Fruit fly (Drosophila melanogaster) whole organism, embryonic: ENCODE results near the gene CG12945.

Source experiments
- Adf1 ChIP-seq: fragments of 200-800 bp; sonication (Bioruptor generic); IDR thresholded peaks from 2 replicates; pipeline ENCODE4 v1.3.6; 2022; ENCODE audit warnings: missing biosample characterization, missing genetic modification characterization
- Atf6 ChIP-seq: fragments of 200-800 bp; sonication (Bioruptor generic); IDR thresholded peaks from 2 replicates; pipeline ENCODE4 v1.3.6; 2022; ENCODE audit warnings: missing biosample characterization, missing genetic modification characterization
- Blimp-1 ChIP-seq: fragments of 200-800 bp; sonication (Bioruptor generic); optimal IDR thresholded peaks from 3 replicates; lab custom pipeline; 2018; ENCODE audit warnings: missing biosample characterization, missing genetic modification characterization, mild to moderate bottlenecking, moderate library complexity, missing genetic modification reagents
- CG10209 ChIP-seq: fragments of 200-800 bp; sonication (Bioruptor generic); optimal IDR thresholded peaks from 3 replicates; lab custom pipeline; 2017; ENCODE audit warnings: missing biosample characterization, mild to moderate bottlenecking, missing genetic modification characterization, missing genetic modification reagents
- CG10959 ChIP-seq: fragments of 200-800 bp; sonication (Bioruptor generic); IDR thresholded peaks from 2 replicates; pipeline ENCODE4 v1.3.6; 2022; ENCODE audit warnings: missing biosample characterization, missing genetic modification characterization
- CG11093 ChIP-seq: fragments of 200-800 bp; sonication (Bioruptor generic); IDR thresholded peaks from 3 replicates; pipeline ENCODE4 v1.3.6; 2022; ENCODE audit warnings: missing biosample characterization, missing genetic modification characterization
- CG11695 ChIP-seq: fragments of 200-800 bp; sonication (Bioruptor generic); IDR thresholded peaks from 3 replicates; pipeline ENCODE4 v1.3.6; 2022; ENCODE audit warnings: missing biosample characterization, missing genetic modification characterization
- CG12299 ChIP-seq: fragments of 200-800 bp; sonication (Bioruptor generic); optimal IDR thresholded peaks from 2 replicates; lab custom pipeline; 2018; ENCODE audit warnings: missing biosample characterization, mild to moderate bottlenecking, missing genetic modification characterization
- CG13123 ChIP-seq: fragments of 200-800 bp; sonication (Bioruptor generic); optimal IDR thresholded peaks from 2 replicates; lab custom pipeline; 2016; ENCODE audit warnings: missing biosample characterization, missing genetic modification characterization
- CG14965 ChIP-seq: fragments of 200-800 bp; sonication (Bioruptor generic); optimal IDR thresholded peaks from 2 replicates; lab custom pipeline; 2016; ENCODE audit warnings: missing biosample characterization, missing genetic modification characterization, borderline replicate concordance
- CG15073 ChIP-seq: fragments of 200-800 bp; sonication (Bioruptor generic); optimal IDR thresholded peaks from 2 replicates; lab custom pipeline; 2016; ENCODE audit warnings: missing biosample characterization, missing genetic modification characterization
- CG15696 ChIP-seq: fragments of 200-800 bp; sonication (Bioruptor generic); optimal IDR thresholded peaks from 2 replicates; lab custom pipeline; 2019; ENCODE audit warnings: missing biosample characterization, mild to moderate bottlenecking, missing genetic modification characterization, moderate library complexity
- CG2889 ChIP-seq: fragments of 200-800 bp; sonication (Bioruptor generic); IDR thresholded peaks from 3 replicates; pipeline ENCODE4 v1.3.6; 2022; ENCODE audit warnings: missing biosample characterization, missing genetic modification characterization
- CG33213 ChIP-seq: fragments of 200-800 bp; sonication (Bioruptor generic); optimal IDR thresholded peaks from 3 replicates; lab custom pipeline; 2016; ENCODE audit warnings: missing biosample characterization, missing genetic modification characterization
- CG34422 ChIP-seq: fragments of 200-800 bp; sonication (Bioruptor generic); IDR thresholded peaks from 3 replicates; pipeline ENCODE4 v1.3.6; 2022; ENCODE audit warnings: missing biosample characterization, missing genetic modification characterization
- CG5180 ChIP-seq: fragments of 200-800 bp; sonication (Bioruptor generic); optimal IDR thresholded peaks from 3 replicates; lab custom pipeline; 2017; ENCODE audit warnings: missing biosample characterization, missing genetic modification characterization, mild to moderate bottlenecking, moderate library complexity, missing genetic modification reagents
- CG9215 ChIP-seq: fragments of 200-800 bp; sonication (Bioruptor generic); IDR thresholded peaks from 2 replicates; pipeline ENCODE4 v1.3.6; 2022; ENCODE audit warnings: missing biosample characterization, missing genetic modification characterization
- CG9437 ChIP-seq: fragments of 200-800 bp; sonication (Bioruptor generic); optimal IDR thresholded peaks from 2 replicates; lab custom pipeline; 2018; ENCODE audit warnings: missing biosample characterization, mild to moderate bottlenecking, missing genetic modification characterization
- CkIIα-i1 ChIP-seq: fragments of 200-800 bp; sonication (Bioruptor generic); IDR thresholded peaks from 2 replicates; pipeline ENCODE4 v1.3.6; 2022; ENCODE audit warnings: missing biosample characterization, missing genetic modification characterization
- CoRest ChIP-seq: fragments of 200-800 bp; sonication (Bioruptor generic); optimal IDR thresholded peaks from 3 replicates; lab custom pipeline; 2018; ENCODE audit warnings: missing biosample characterization, mild to moderate bottlenecking, missing genetic modification characterization, moderate library complexity
- Doc3 ChIP-seq: fragments of 200-800 bp; sonication (Bioruptor generic); IDR thresholded peaks from 3 replicates; pipeline ENCODE4 v1.3.6; 2022; ENCODE audit warnings: missing biosample characterization, missing genetic modification characterization; ENCODE audit not compliant: partially characterized antibody
- Dref ChIP-seq: fragments of 200-800 bp; sonication (Bioruptor generic); IDR thresholded peaks from 2 replicates; pipeline ENCODE4 v1.3.6; 2022; ENCODE audit warnings: missing biosample characterization, missing genetic modification characterization
- Lpt ChIP-seq: fragments of >200 bp; optimal IDR thresholded peaks from 2 replicates; lab custom pipeline; 2018; ENCODE audit warnings: missing biosample characterization, missing genetic modification characterization
- Med ChIP-seq: fragments of 200-800 bp; sonication (Bioruptor generic); peaks from one replicate; lab custom pipeline; 2016; ENCODE audit warnings: missing biosample characterization, missing genetic modification characterization, mild to moderate bottlenecking, inconsistent platforms, moderate library complexity
- Neu2 ChIP-seq: fragments of 200-800 bp; sonication (Bioruptor generic); optimal IDR thresholded peaks from 3 replicates; lab custom pipeline; 2016; ENCODE audit warnings: missing biosample characterization, missing genetic modification characterization, borderline replicate concordance
- Pdp1 ChIP-seq, 2 experiments: fragments of 200-800 bp; sonication (Bioruptor generic); optimal IDR thresholded peaks; 3 replicates each; lab custom pipeline; 2016; ENCODE audit warnings: missing biosample characterization in 2 of 2, missing genetic modification characterization in 2 of 2, mild to moderate bottlenecking in 1 of 2, moderate library complexity in 1 of 2
- Ravus ChIP-seq: fragments of 200-800 bp; sonication (Bioruptor generic); IDR thresholded peaks from 2 replicates; pipeline ENCODE4 v1.3.6; 2022; ENCODE audit warnings: missing biosample characterization, missing genetic modification characterization
- cg ChIP-seq: fragments of 200-800 bp; sonication (Bioruptor generic); optimal IDR thresholded peaks from 3 replicates; lab custom pipeline; 2019; ENCODE audit warnings: missing biosample characterization, mild to moderate bottlenecking, missing genetic modification characterization, moderate library complexity
- ci ChIP-seq: fragments of 200-800 bp; sonication (Bioruptor generic); IDR thresholded peaks from 3 replicates; pipeline ENCODE4 v1.3.6; 2022; ENCODE audit warnings: missing biosample characterization, missing genetic modification characterization
- croc ChIP-seq: fragments of 200-800 bp; sonication (Bioruptor generic); conservative IDR thresholded peaks from 3 replicates; pipeline ENCODE4 v1.3.6; 2022; ENCODE audit warnings: missing biosample characterization, missing genetic modification characterization
- dati ChIP-seq: fragments of 200-800 bp; sonication (Bioruptor generic); IDR thresholded peaks from 2 replicates; pipeline ENCODE4 v1.3.6; 2022; ENCODE audit warnings: missing biosample characterization, missing genetic modification characterization
- emc ChIP-seq: fragments of 200-800 bp; sonication (Bioruptor generic); optimal IDR thresholded peaks from 2 replicates; lab custom pipeline; 2016; ENCODE audit warnings: missing biosample characterization, missing genetic modification characterization
- eve ChIP-seq, 2 experiments: fragments of >200 bp; optimal IDR thresholded peaks; 2 replicates each; lab custom pipeline; 2017; ENCODE audit warnings: missing biosample characterization in 2 of 2, missing genetic modification characterization in 2 of 2
- fru ChIP-seq: fragments of >200 bp; optimal IDR thresholded peaks from 2 replicates; lab custom pipeline; 2017
- gce ChIP-seq: fragments of 200-800 bp; sonication (Bioruptor generic); IDR thresholded peaks from 3 replicates; pipeline ENCODE4 v1.3.6; 2022; ENCODE audit warnings: missing biosample characterization, missing genetic modification characterization
- gem ChIP-seq: fragments of 200-800 bp; sonication (Bioruptor generic); optimal IDR thresholded peaks from 2 replicates; lab custom pipeline; 2019; ENCODE audit warnings: missing biosample characterization, mild to moderate bottlenecking, missing genetic modification characterization, moderate library complexity
- gsb ChIP-seq: fragments of 200-800 bp; sonication (Bioruptor generic); IDR thresholded peaks from 2 replicates; pipeline ENCODE4 v1.3.6; 2022; ENCODE audit warnings: missing biosample characterization, missing genetic modification characterization
- ken ChIP-seq: fragments of 200-800 bp; sonication (Bioruptor generic); IDR thresholded peaks from 3 replicates; pipeline ENCODE4 v1.3.6; 2022; ENCODE audit warnings: missing biosample characterization, missing genetic modification characterization
- lab ChIP-seq: fragments of 200-800 bp; sonication (Bioruptor generic); optimal IDR thresholded peaks from 3 replicates; lab custom pipeline; 2017; ENCODE audit warnings: missing biosample characterization, missing genetic modification characterization, mild to moderate bottlenecking, moderate library complexity, missing genetic modification reagents
- maf-S ChIP-seq: fragments of 200-800 bp; sonication (Bioruptor generic); optimal IDR thresholded peaks from 2 replicates; lab custom pipeline; 2016; ENCODE audit warnings: missing biosample characterization, missing genetic modification characterization
- oc ChIP-seq: fragments of 200-800 bp; sonication (Bioruptor generic); optimal IDR thresholded peaks from 2 replicates; lab custom pipeline; 2018; ENCODE audit warnings: missing biosample characterization, mild to moderate bottlenecking, missing genetic modification characterization, moderate library complexity
- pita ChIP-seq: fragments of 200-800 bp; sonication (Bioruptor generic); optimal IDR thresholded peaks from 2 replicates; lab custom pipeline; 2017; ENCODE audit warnings: missing biosample characterization, mild to moderate bottlenecking, missing genetic modification characterization
- sd ChIP-seq: fragments of 200-800 bp; sonication (Bioruptor generic); optimal IDR thresholded peaks from 3 replicates; lab custom pipeline; 2018; ENCODE audit warnings: missing biosample characterization, mild to moderate bottlenecking, missing genetic modification characterization, moderate library complexity
- slbo ChIP-seq: fragments of 200-800 bp; sonication (Bioruptor generic); IDR thresholded peaks from 2 replicates; pipeline ENCODE4 v1.3.6; 2022; ENCODE audit warnings: missing biosample characterization, missing genetic modification characterization
- sr ChIP-seq: fragments of 200-800 bp; sonication (Bioruptor generic); IDR thresholded peaks from 3 replicates; pipeline ENCODE4 v1.3.6; 2022; ENCODE audit warnings: missing biosample characterization, missing genetic modification characterization
- stwl ChIP-seq: fragments of 200-800 bp; sonication (Bioruptor generic); optimal IDR thresholded peaks from 3 replicates; lab custom pipeline; 2018; ENCODE audit warnings: missing biosample characterization, mild to moderate bottlenecking, missing genetic modification characterization, moderate library complexity
- tx ChIP-seq: fragments of 200-800 bp; sonication (Bioruptor generic); optimal IDR thresholded peaks from 2 replicates; lab custom pipeline; 2016; ENCODE audit warnings: missing biosample characterization, missing genetic modification characterization

CG12945 gene

dm6 chr3R:9768884-9769283 lies 22.1 kb downstream of the CG12945 start, which contains the start of gene MED6:
TSS of gene MED6 (minus strand) at chr3R:9768984.
- 0 out of 3 replicates have a peak, but pooled peaks have one; percentile 7 for TF ChIP-seq ci (GFP tag; lab: Robert Waterston, UW)
- 0 out of 2 replicates have a peak, but pooled peaks have one; percentile 26 for TF ChIP-seq gsb
- 0 out of 2 replicates have a peak, but pooled peaks have one; percentile 27 for TF ChIP-seq Dref (GFP tag; lab: Robert Waterston, UW)
- peak; percentile 77 for TF ChIP-seq Med (GFP tag; lab: Kevin White, UChicago)
- no peak for TF ChIP-seq sd (tag; lab: Kevin White, UChicago)

dm6 chr3R:9767620-9768592 lies 23.1 kb downstream of the CG12945 start, which contains the start of gene Naa80:
TSS of gene Naa80 (plus strand) at chr3R:9767834.
- TF ChIP-seq lab (GFP tag; lab: Kevin White, UChicago) (peak; percentile 83), oc (tag; lab: Kevin White, UChicago) (no peak), CG14965 (GFP tag; lab: Kevin White, UChicago) (peak; percentile 13), gce (GFP tag; lab: Robert Waterston, UW) (no peak), CG12299 (peak; percentile 31), CG11093 (no peak), stwl (tag; lab: Kevin White, UChicago) (peak; percentile 77), CG2889 (GFP tag; lab: Robert Waterston, UW) (0 out of 3 replicates have a peak, but pooled peaks have one; percentile 10), Ravus (GFP tag; lab: Robert Waterston, UW) (no peak; the same call in 1 of the 2 replicates), eve (GFP tag; optimal IDR thresholded peaks at IDR 0.05; lab: Kevin White, UChicago) (no peak), maf-S (GFP tag; lab: Kevin White, UChicago) (peak; percentile 84), pita (no peak), CG10209 (GFP tag; lab: Kevin White, UChicago) (peak; percentile 54), sr (no peak), CoRest (tag; lab: Kevin White, UChicago) (peak; percentile 6), CG5180 (GFP tag; lab: Kevin White, UChicago) (no peak), CG11695 (no peak), Blimp-1 (no peak), CG34422 (GFP tag; lab: Robert Waterston, UW) (peak; percentile 80), emc (GFP tag; lab: Kevin White, UChicago) (peak; percentile 32), CG9437 (GFP tag; lab: Kevin White, UChicago) (no peak), CG15696 (peak; percentile 53), Neu2 (no peak), Lpt (GFP tag; lab: Kevin White, UChicago) (no peak), CG9215 (peak; percentile 30; the same call in 1 of the 2 replicates), Doc3 (GFP tag; lab: Robert Waterston, UW) (no peak), CkIIα-i1 (GFP tag; lab: Robert Waterston, UW) (no peak), gem (no peak), tx (GFP tag; lab: Kevin White, UChicago) (peak; percentile 69), dati (no peak), croc (GFP tag; lab: Robert Waterston, UW) (no peak), slbo (GFP tag; lab: Robert Waterston, UW) (peak; percentile 88), CG13123 (GFP tag; lab: Kevin White, UChicago) (peak; percentile 3), fru (lab: Kevin White, UChicago) (no peak), Adf1 (GFP tag; lab: Robert Waterston, UW) (peak; percentile 67), Atf6 (GFP tag; lab: Robert Waterston, UW) (peak; percentile 29; the same call in 1 of the 2 replicates), CG33213 (peak; percentile 57), CG15073 (no peak), Pdp1 (GFP tag; optimal IDR thresholded peaks at IDR 0.05; lab: Kevin White, UChicago) (peak; percentile 54 to 73), ken (peak; percentile 82), cg (peak; percentile 51), CG10959 (GFP tag; lab: Robert Waterston, UW) (no peak)
